Fruit fly (Drosophila melanogaster) whole organism, embryonic: ENCODE data around the gene CG44837.

Experiments used
- BEAF-32 ChIP-seq: fragments of 200-800 bp; sonication (Bioruptor generic); optimal IDR thresholded peaks from 3 replicates; lab custom pipeline; 2017; ENCODE audit warnings: missing biosample characterization, missing genetic modification characterization, mild to moderate bottlenecking, moderate library complexity, missing genetic modification reagents
- Bdp1 ChIP-seq: fragments of 200-800 bp; sonication (Bioruptor generic); optimal IDR thresholded peaks from 3 replicates; lab custom pipeline; 2016; ENCODE audit warnings: missing biosample characterization, missing genetic modification characterization
- CG11504 ChIP-seq: fragments of 200-800 bp; sonication (Bioruptor generic); optimal IDR thresholded peaks from 3 replicates; lab custom pipeline; 2019; ENCODE audit warnings: missing biosample characterization, mild to moderate bottlenecking, missing genetic modification characterization, moderate library complexity
- CG13424 ChIP-seq: fragments of 200-800 bp; sonication (Bioruptor generic); optimal IDR thresholded peaks from 2 replicates; lab custom pipeline; 2019; ENCODE audit warnings: missing biosample characterization, mild to moderate bottlenecking, missing genetic modification characterization, moderate library complexity
- CG1529 ChIP-seq: fragments of 200-800 bp; sonication (Bioruptor generic); optimal IDR thresholded peaks from 3 replicates; lab custom pipeline; 2018; ENCODE audit warnings: missing biosample characterization, missing genetic modification characterization
- CG15601 ChIP-seq: fragments of 200-800 bp; sonication (Bioruptor generic); optimal IDR thresholded peaks from 3 replicates; lab custom pipeline; 2019; ENCODE audit warnings: missing biosample characterization, mild to moderate bottlenecking, missing genetic modification characterization, moderate library complexity
- CG1647 ChIP-seq: fragments of 200-800 bp; sonication (Bioruptor generic); optimal IDR thresholded peaks from 3 replicates; lab custom pipeline; 2016; ENCODE audit warnings: missing biosample characterization, missing genetic modification characterization
- CG17359 ChIP-seq: fragments of 200-800 bp; sonication (Bioruptor generic); optimal IDR thresholded peaks from 3 replicates; lab custom pipeline; 2018; ENCODE audit warnings: missing biosample characterization, mild to moderate bottlenecking, missing genetic modification characterization, moderate library complexity
- CG17385 ChIP-seq: fragments of 200-800 bp; sonication (Bioruptor generic); optimal IDR thresholded peaks from 3 replicates; lab custom pipeline; 2018; ENCODE audit warnings: missing biosample characterization, mild to moderate bottlenecking, missing genetic modification characterization
- CG31388 ChIP-seq: fragments of 200-800 bp; sonication (Bioruptor generic); optimal IDR thresholded peaks from 2 replicates; lab custom pipeline; 2016; ENCODE audit warnings: missing biosample characterization, missing genetic modification characterization
- CG3847 ChIP-seq: fragments of 200-800 bp; sonication (Bioruptor generic); IDR thresholded peaks from 2 replicates; pipeline ENCODE4 v1.3.6; 2022; ENCODE audit warnings: missing biosample characterization, missing genetic modification characterization
- CG6654 ChIP-seq: fragments of 200-800 bp; sonication (Bioruptor generic); optimal IDR thresholded peaks from 2 replicates; lab custom pipeline; 2017; ENCODE audit warnings: missing biosample characterization, mild to moderate bottlenecking, missing genetic modification characterization
- CG6765 ChIP-seq: fragments of 200-800 bp; sonication (Bioruptor generic); optimal IDR thresholded peaks from 3 replicates; lab custom pipeline; 2017; ENCODE audit warnings: missing biosample characterization, mild to moderate bottlenecking, missing genetic modification characterization
- CG6791 ChIP-seq: fragments of 200-800 bp; sonication (Bioruptor generic); IDR thresholded peaks from 3 replicates; pipeline ENCODE4 v1.3.6; 2022; ENCODE audit warnings: missing biosample characterization, missing genetic modification characterization; ENCODE audit not compliant: partially characterized antibody
- CG7928 ChIP-seq: fragments of 200-800 bp; sonication (Bioruptor generic); optimal IDR thresholded peaks from 2 replicates; lab custom pipeline; 2017; ENCODE audit warnings: missing biosample characterization, mild to moderate bottlenecking, missing genetic modification characterization
- CG8359 ChIP-seq: fragments of 200-800 bp; sonication (Bioruptor generic); optimal IDR thresholded peaks from 2 replicates; lab custom pipeline; 2017; ENCODE audit warnings: missing biosample characterization, mild to moderate bottlenecking, missing genetic modification characterization, borderline replicate concordance
- CG8765 ChIP-seq: fragments of 200-800 bp; sonication (Bioruptor generic); IDR thresholded peaks from 2 replicates; pipeline ENCODE4 v1.3.6; 2022; ENCODE audit warnings: missing biosample characterization, missing genetic modification characterization
- CTCF ChIP-seq: fragments of 200-800 bp; sonication (Bioruptor generic); optimal IDR thresholded peaks from 2 replicates; lab custom pipeline; 2017; ENCODE audit warnings: missing biosample characterization, mild to moderate bottlenecking, missing genetic modification characterization, moderate library complexity
- CoRest ChIP-seq: fragments of 200-800 bp; sonication (Bioruptor generic); optimal IDR thresholded peaks from 3 replicates; lab custom pipeline; 2018; ENCODE audit warnings: missing biosample characterization, mild to moderate bottlenecking, missing genetic modification characterization, moderate library complexity
- Deaf1 ChIP-seq: fragments of 200-800 bp; optimal IDR thresholded peaks from 3 replicates; lab custom pipeline; 2019; ENCODE audit warnings: missing biosample characterization, mild to moderate bottlenecking, missing genetic modification characterization, moderate library complexity
- ERR ChIP-seq: fragments of 200-800 bp; sonication (Bioruptor generic); optimal IDR thresholded peaks from 2 replicates; lab custom pipeline; 2016; ENCODE audit warnings: missing biosample characterization, missing genetic modification characterization
- GATAe ChIP-seq: fragments of 200-800 bp; sonication (Bioruptor generic); conservative IDR thresholded peaks from 2 replicates; pipeline ENCODE4 v1.3.6; 2022; ENCODE audit warnings: missing biosample characterization, missing genetic modification characterization
- Hr78 ChIP-seq, 2 experiments: fragments of 200-800 bp in 1 of 2; fragments of >200 bp in 1 of 2; sonication (Bioruptor generic) in 1 of 2; optimal IDR thresholded peaks; 2 replicates each; lab custom pipeline; 2017 to 2019; ENCODE audit warnings: missing biosample characterization in 2 of 2, missing genetic modification characterization in 2 of 2, mild to moderate bottlenecking in 1 of 2, moderate library complexity in 1 of 2
- Med ChIP-seq: fragments of 200-800 bp; sonication (Bioruptor generic); peaks from one replicate; lab custom pipeline; 2016; ENCODE audit warnings: missing biosample characterization, missing genetic modification characterization, mild to moderate bottlenecking, inconsistent platforms, moderate library complexity
- Nf-YB ChIP-seq: fragments of 200-800 bp; sonication (Bioruptor generic); optimal IDR thresholded peaks from 3 replicates; lab custom pipeline; 2019; ENCODE audit warnings: missing biosample characterization, mild to moderate bottlenecking, missing genetic modification characterization, moderate library complexity
- Sox102F ChIP-seq: fragments of 200-800 bp; sonication (Bioruptor generic); optimal IDR thresholded peaks from 2 replicates; lab custom pipeline; 2018; ENCODE audit warnings: missing biosample characterization, mild to moderate bottlenecking, missing genetic modification characterization, moderate library complexity
- Ssrp ChIP-seq: fragments of 200-800 bp; sonication (Bioruptor generic); optimal IDR thresholded peaks from 2 replicates; lab custom pipeline; 2018; ENCODE audit warnings: missing biosample characterization, mild to moderate bottlenecking, missing genetic modification characterization, moderate library complexity
- crc ChIP-seq: fragments of 200-800 bp; sonication (Bioruptor generic); optimal IDR thresholded peaks from 2 replicates; lab custom pipeline; 2016; ENCODE audit warnings: missing biosample characterization, missing genetic modification characterization
- crp ChIP-seq, 2 experiments: fragments of 200-800 bp; sonication (Bioruptor generic); optimal IDR thresholded peaks; 2 replicates in 1 of 2; 3 replicates in 1 of 2; lab custom pipeline; 2017; ENCODE audit warnings: missing biosample characterization in 2 of 2, missing genetic modification characterization in 2 of 2, mild to moderate bottlenecking in 1 of 2, moderate library complexity in 1 of 2
- dysf ChIP-seq: fragments of 200-800 bp; sonication (Bioruptor generic); IDR thresholded peaks from 3 replicates; pipeline ENCODE4 v1.3.6; 2022; ENCODE audit warnings: missing biosample characterization, missing genetic modification characterization
- en ChIP-seq: fragments of 200-800 bp; sonication (Bioruptor generic); optimal IDR thresholded peaks from 2 replicates; lab custom pipeline; 2016; ENCODE audit warnings: missing biosample characterization, missing genetic modification characterization
- exex ChIP-seq: fragments of 200-800 bp; sonication (Bioruptor generic); optimal IDR thresholded peaks from 4 replicates; lab custom pipeline; 2018; ENCODE audit warnings: missing biosample characterization, mild to moderate bottlenecking, missing genetic modification characterization, moderate library complexity
- gce ChIP-seq: fragments of 200-800 bp; sonication (Bioruptor generic); IDR thresholded peaks from 3 replicates; pipeline ENCODE4 v1.3.6; 2022; ENCODE audit warnings: missing biosample characterization, missing genetic modification characterization
- gem ChIP-seq: fragments of 200-800 bp; sonication (Bioruptor generic); optimal IDR thresholded peaks from 2 replicates; lab custom pipeline; 2019; ENCODE audit warnings: missing biosample characterization, mild to moderate bottlenecking, missing genetic modification characterization, moderate library complexity
- gro ChIP-seq: fragments of 200-800 bp; sonication (Bioruptor generic); optimal IDR thresholded peaks from 2 replicates; lab custom pipeline; 2016; ENCODE audit warnings: missing biosample characterization, missing genetic modification characterization
- hkb ChIP-seq, 2 experiments: fragments of 200-800 bp in 1 of 2; fragments of >200 bp in 1 of 2; sonication (Bioruptor generic) in 1 of 2; IDR thresholded peaks in 1 of 2; optimal IDR thresholded peaks in 1 of 2; 2 replicates each; pipeline versions ENCODE4 v1.3.6 to Lab custom; 2017 to 2022; ENCODE audit warnings: missing biosample characterization in 1 of 2, missing genetic modification characterization in 1 of 2
- lab ChIP-seq: fragments of 200-800 bp; sonication (Bioruptor generic); optimal IDR thresholded peaks from 3 replicates; lab custom pipeline; 2017; ENCODE audit warnings: missing biosample characterization, missing genetic modification characterization, mild to moderate bottlenecking, moderate library complexity, missing genetic modification reagents
- ranshi ChIP-seq: fragments of 200-800 bp; sonication (Bioruptor generic); IDR thresholded peaks from 2 replicates; pipeline ENCODE4 v1.3.6; 2022; ENCODE audit warnings: missing biosample characterization, missing genetic modification characterization
- repo ChIP-seq: fragments of 200-800 bp; sonication (Bioruptor generic); optimal IDR thresholded peaks from 2 replicates; lab custom pipeline; 2016; ENCODE audit warnings: missing biosample characterization, missing genetic modification characterization
- row ChIP-seq: fragments of 200-800 bp; sonication (Bioruptor generic); IDR thresholded peaks from 3 replicates; pipeline ENCODE4 v1.3.6; 2022; ENCODE audit warnings: missing biosample characterization, missing genetic modification characterization
- shn ChIP-seq: fragments of 200-800 bp; sonication (Bioruptor generic); optimal IDR thresholded peaks from 3 replicates; lab custom pipeline; 2016; ENCODE audit warnings: missing biosample characterization, missing genetic modification characterization
- tll ChIP-seq, 2 experiments: fragments of 200-800 bp in 1 of 2; fragments of >200 bp in 1 of 2; sonication (Bioruptor generic) in 1 of 2; optimal IDR thresholded peaks; 2 replicates each; lab custom pipeline; 2017 to 2019; ENCODE audit warnings: missing biosample characterization in 2 of 2, missing genetic modification characterization in 2 of 2, mild to moderate bottlenecking in 1 of 2, moderate library complexity in 1 of 2
- wek ChIP-seq: fragments of 200-800 bp; sonication (Bioruptor generic); optimal IDR thresholded peaks from 3 replicates; lab custom pipeline; 2018; ENCODE audit warnings: missing biosample characterization, mild to moderate bottlenecking, missing genetic modification characterization, moderate library complexity

The CG44837 gene

dm6 chr3L:11858745-11859144 lies 79.9 kb downstream of the CG44837 start:
- TF ChIP-seq Med (peak; percentile 68), hkb (optimal IDR thresholded peaks at IDR 0.05; lab: Kevin White, UChicago) (no peak), hkb (GFP tag; IDR thresholded peaks at IDR 0.05; lab: Robert Waterston, UW) (no peak), CG8359 (GFP tag; lab: Kevin White, UChicago) (no peak), CG11504 (tag; lab: Kevin White, UChicago) (peak; percentile 7), lab (GFP tag; lab: Kevin White, UChicago) (peak; percentile 1)

dm6 chr3L:11852924-11853323 lies 85.7 kb downstream of the CG44837 start:
- peak; percentile 76 for TF ChIP-seq CTCF (GFP tag; lab: Kevin White, UChicago)
- TF ChIP-seq CG3847 (GFP tag; lab: Robert Waterston, UW): no peak
- TF ChIP-seq, all 482 proteins: peak for 1

- no peak for TF ChIP-seq CG6791 (GFP tag; lab: Robert Waterston, UW)
- TF ChIP-seq CG1529 (GFP tag; lab: Kevin White, UChicago): no peak
- no peak for TF ChIP-seq gro
- TF ChIP-seq gce: no peak
- 0 out of 3 replicates have a peak, but pooled peaks have one; percentile 12 for TF ChIP-seq dysf (GFP tag; lab: Robert Waterston, UW)
These were observed 91.0 kb downstream of the CG44837 start, which contains the start of gene CG12521 for dm6 chr3L:11847703-11848102. Gene CG12521 (minus strand): TSS chr3L:11847803.

- peak; percentile 77 for TF ChIP-seq GATAe
- TF ChIP-seq CoRest (tag; lab: Kevin White, UChicago): peak; percentile 1
- no peak for TF ChIP-seq crp (GFP tag; optimal IDR thresholded peaks at IDR 0.05; lab: Kevin White, UChicago)
- TF ChIP-seq exex: peak; percentile 18
- TF ChIP-seq CG6654 (GFP tag; lab: Kevin White, UChicago): peak; percentile 87
- 0 out of 3 replicates have a peak, but pooled peaks have one; percentile 31 for TF ChIP-seq row (GFP tag; lab: Robert Waterston, UW)
- TF ChIP-seq shn: no peak
- TF ChIP-seq Ssrp: no peak
- TF ChIP-seq hkb (optimal IDR thresholded peaks at IDR 0.05; lab: Kevin White, UChicago): no peak
- TF ChIP-seq hkb (GFP tag; IDR thresholded peaks at IDR 0.05; lab: Robert Waterston, UW): no peak
- peak; percentile 7 for TF ChIP-seq BEAF-32 (GFP tag; lab: Kevin White, UChicago)
- TF ChIP-seq gem: peak; percentile 22
- TF ChIP-seq CG15601 (tag; lab: Kevin White, UChicago): peak; percentile 47
- peak; percentile 62 for TF ChIP-seq CG7928 (GFP tag; lab: Kevin White, UChicago)
- no peak for TF ChIP-seq tll (GFP tag; optimal IDR thresholded peaks at IDR 0.05; lab: Kevin White, UChicago)
- peak; percentile 77 for TF ChIP-seq Deaf1 (tag; lab: Kevin White, UChicago)
These were observed 102.0 kb downstream of the CG44837 start, which contains the start of gene CG43064 for dm6 chr3L:11836575-11837077. Gene CG43064 (minus strand): TSS chr3L:11836721.

- TF ChIP-seq Sox102F (no peak), CG1647 (GFP tag; lab: Kevin White, UChicago) (no peak), CG17359 (no peak), CG13424 (tag; lab: Kevin White, UChicago) (no peak), CG31388 (GFP tag; lab: Kevin White, UChicago) (no peak), crc (GFP tag; lab: Kevin White, UChicago) (no peak), wek (GFP tag; lab: Kevin White, UChicago) (peak; percentile 32), CG17385 (GFP tag; lab: Kevin White, UChicago) (no peak), Nf-YB (GFP tag; lab: Kevin White, UChicago) (no peak), en (GFP tag; lab: Kevin White, UChicago) (no peak), repo (GFP tag; lab: Kevin White, UChicago) (no peak), CG8765 (no peak), CG6765 (no peak), Bdp1 (GFP tag; lab: Kevin White, UChicago) (no peak), CG11504 (tag; lab: Kevin White, UChicago) (peak; percentile 61), Hr78 (GFP tag; optimal IDR thresholded peaks at IDR 0.05; lab: Kevin White, UChicago) (no peak), ERR (GFP tag; lab: Kevin White, UChicago) (no peak), ranshi (0 out of 2 replicates have a peak, but pooled peaks have one; percentile 2)
These were observed 105.4 kb downstream of the CG44837 start, which contains the start of gene CycA for dm6 chr3L:11833296-11833717. Gene CycA (minus strand): TSS chr3L:11833578.
